Fruit fly (Drosophila melanogaster) whole organism, embryonic: ENCODE data around the gene CG10431.

Experiments
- BtbVII ChIP-seq: fragments of 200-800 bp; sonication (Bioruptor generic); optimal IDR thresholded peaks from 3 replicates; lab custom pipeline; 2017; ENCODE audit warnings: missing biosample characterization, mild to moderate bottlenecking, missing genetic modification characterization
- CG10267 ChIP-seq: fragments of 200-800 bp; sonication (Bioruptor generic); optimal IDR thresholded peaks from 2 replicates; lab custom pipeline; 2018; ENCODE audit warnings: missing biosample characterization, mild to moderate bottlenecking, missing genetic modification characterization, moderate library complexity
- CG10654 ChIP-seq: fragments of 200-800 bp; sonication (Bioruptor generic); optimal IDR thresholded peaks from 2 replicates; lab custom pipeline; 2016; ENCODE audit warnings: missing biosample characterization, missing genetic modification characterization
- CG1233 ChIP-seq: fragments of 200-800 bp; sonication (Bioruptor generic); optimal IDR thresholded peaks from 4 replicates; lab custom pipeline; 2018; ENCODE audit warnings: missing biosample characterization, mild to moderate bottlenecking, missing genetic modification characterization
- CG14014 ChIP-seq: fragments of 200-800 bp; sonication (Bioruptor generic); IDR thresholded peaks from 2 replicates; pipeline ENCODE4 v1.3.6; 2022; ENCODE audit warnings: missing biosample characterization, missing genetic modification characterization
- CG16779 ChIP-seq: fragments of 200-800 bp; sonication (Bioruptor generic); IDR thresholded peaks from 2 replicates; pipeline ENCODE4 v1.3.6; 2022; ENCODE audit warnings: missing biosample characterization, missing genetic modification characterization
- CG17829 ChIP-seq: fragments of 200-800 bp; optimal IDR thresholded peaks from 2 replicates; lab custom pipeline; 2019; ENCODE audit warnings: missing biosample characterization, mild to moderate bottlenecking, missing genetic modification characterization, moderate library complexity
- CG18476 ChIP-seq: fragments of 200-800 bp; sonication (Bioruptor generic); optimal IDR thresholded peaks from 2 replicates; lab custom pipeline; 2016; ENCODE audit warnings: missing biosample characterization, mild to moderate bottlenecking, missing genetic modification characterization
- CG18599 ChIP-seq: fragments of 200-800 bp; sonication (Bioruptor generic); optimal IDR thresholded peaks from 3 replicates; lab custom pipeline; 2017; ENCODE audit warnings: missing biosample characterization, missing genetic modification characterization, mild to moderate bottlenecking, moderate library complexity, missing genetic modification reagents
- CG2120 ChIP-seq: fragments of 200-800 bp; sonication (Bioruptor generic); optimal IDR thresholded peaks from 3 replicates; lab custom pipeline; 2016; ENCODE audit warnings: missing biosample characterization, missing genetic modification characterization
- CG2678 ChIP-seq: fragments of 200-800 bp; sonication (Bioruptor generic); optimal IDR thresholded peaks from 3 replicates; lab custom pipeline; 2019; ENCODE audit warnings: missing biosample characterization, mild to moderate bottlenecking, missing genetic modification characterization, moderate library complexity
- CG30403 ChIP-seq: fragments of 200-800 bp; sonication (Bioruptor generic); optimal IDR thresholded peaks from 3 replicates; lab custom pipeline; 2016; ENCODE audit warnings: missing biosample characterization, missing genetic modification characterization
- CG31441 ChIP-seq: fragments of 200-800 bp; sonication (Bioruptor generic); IDR thresholded peaks from 2 replicates; pipeline ENCODE4 v1.3.6; 2022; ENCODE audit warnings: missing biosample characterization, missing genetic modification characterization
- CG3407 ChIP-seq: fragments of 200-800 bp; sonication (Bioruptor generic); optimal IDR thresholded peaks from 2 replicates; lab custom pipeline; 2018; ENCODE audit warnings: missing biosample characterization, mild to moderate bottlenecking, missing genetic modification characterization
- CG34376 ChIP-seq: fragments of 200-800 bp; sonication (Bioruptor generic); optimal IDR thresholded peaks from 2 replicates; lab custom pipeline; 2018; ENCODE audit warnings: missing biosample characterization, mild to moderate bottlenecking, missing genetic modification characterization
- CG3847 ChIP-seq: fragments of 200-800 bp; sonication (Bioruptor generic); IDR thresholded peaks from 2 replicates; pipeline ENCODE4 v1.3.6; 2022; ENCODE audit warnings: missing biosample characterization, missing genetic modification characterization
- CG4424 ChIP-seq: fragments of 200-800 bp; sonication (Bioruptor generic); optimal IDR thresholded peaks from 3 replicates; lab custom pipeline; 2016; ENCODE audit warnings: missing biosample characterization, missing genetic modification characterization
- CG6689 ChIP-seq: fragments of 200-800 bp; sonication (Bioruptor generic); IDR thresholded peaks from 2 replicates; pipeline ENCODE4 v1.3.6; 2022; ENCODE audit warnings: missing biosample characterization, missing genetic modification characterization
- CG8478 ChIP-seq: fragments of >200 bp; optimal IDR thresholded peaks from 2 replicates; lab custom pipeline; 2018
- CG9817 ChIP-seq: fragments of 200-800 bp; sonication (Bioruptor generic); optimal IDR thresholded peaks from 2 replicates; lab custom pipeline; 2018; ENCODE audit warnings: missing biosample characterization, mild to moderate bottlenecking, missing genetic modification characterization, moderate library complexity
- CHES-1-like ChIP-seq: fragments of 200-800 bp; sonication (Bioruptor generic); optimal IDR thresholded peaks from 2 replicates; lab custom pipeline; 2016; ENCODE audit warnings: missing biosample characterization, missing genetic modification characterization
- D19B ChIP-seq: fragments of 200-800 bp; sonication (Bioruptor generic); optimal IDR thresholded peaks from 2 replicates; lab custom pipeline; 2017; ENCODE audit warnings: missing biosample characterization, mild to moderate bottlenecking, missing genetic modification characterization
- Deaf1 ChIP-seq: fragments of 200-800 bp; optimal IDR thresholded peaks from 3 replicates; lab custom pipeline; 2019; ENCODE audit warnings: missing biosample characterization, mild to moderate bottlenecking, missing genetic modification characterization, moderate library complexity
- Dek ChIP-seq: fragments of 200-800 bp; sonication (Bioruptor generic); optimal IDR thresholded peaks from 3 replicates; lab custom pipeline; 2019; ENCODE audit warnings: missing biosample characterization, mild to moderate bottlenecking, missing genetic modification characterization, moderate library complexity
- Doc3 ChIP-seq: fragments of 200-800 bp; sonication (Bioruptor generic); IDR thresholded peaks from 3 replicates; pipeline ENCODE4 v1.3.6; 2022; ENCODE audit warnings: missing biosample characterization, missing genetic modification characterization; ENCODE audit not compliant: partially characterized antibody
- HLHmδ ChIP-seq: fragments of 200-800 bp; sonication (Bioruptor generic); optimal IDR thresholded peaks from 2 replicates; lab custom pipeline; 2018; ENCODE audit warnings: missing biosample characterization, mild to moderate bottlenecking, missing genetic modification characterization, moderate library complexity
- Hmr ChIP-seq: fragments of 200-800 bp; sonication (Bioruptor generic); optimal IDR thresholded peaks from 3 replicates; lab custom pipeline; 2017; ENCODE audit warnings: mild to moderate bottlenecking, missing biosample characterization, missing genetic modification reagents, missing genetic modification characterization
- Hr3 ChIP-seq: fragments of 200-800 bp; sonication (Bioruptor generic); optimal IDR thresholded peaks from 3 replicates; lab custom pipeline; 2016; ENCODE audit warnings: missing biosample characterization, missing genetic modification characterization
- MESR4 ChIP-seq: fragments of 200-800 bp; sonication (Bioruptor generic); optimal IDR thresholded peaks from 2 replicates; lab custom pipeline; 2018; ENCODE audit warnings: missing biosample characterization, mild to moderate bottlenecking, missing genetic modification characterization, moderate library complexity
- NfI ChIP-seq: fragments of 200-800 bp; sonication (Bioruptor generic); optimal IDR thresholded peaks from 3 replicates; lab custom pipeline; 2018; ENCODE audit warnings: missing biosample characterization, mild to moderate bottlenecking, missing genetic modification characterization, moderate library complexity
- Tbp ChIP-seq: fragments of >200 bp; optimal IDR thresholded peaks from 2 replicates; lab custom pipeline; 2018; ENCODE audit warnings: missing biosample characterization, missing genetic modification characterization
- Trl ChIP-seq, 3 experiments: fragments of >200 bp in 2 of 3; fragments of 200-800 bp in 1 of 3; sonication (Bioruptor generic) in 1 of 3; optimal IDR thresholded peaks; 2 replicates in 1 of 3; 3 replicates in 2 of 3; lab custom pipeline; 2016 to 2017; ENCODE audit warnings: missing biosample characterization in 1 of 3, missing genetic modification characterization in 1 of 3
- amos ChIP-seq: fragments of 200-800 bp; sonication (Bioruptor generic); IDR thresholded peaks from 2 replicates; pipeline ENCODE4 v1.3.6; 2022; ENCODE audit warnings: missing biosample characterization, missing genetic modification characterization; ENCODE audit not compliant: partially characterized antibody
- az2 ChIP-seq: fragments of 200-800 bp; sonication (Bioruptor generic); optimal IDR thresholded peaks from 3 replicates; lab custom pipeline; 2016; ENCODE audit warnings: missing biosample characterization, missing genetic modification characterization
- cad ChIP-seq: fragments of >200 bp; optimal IDR thresholded peaks from 2 replicates; lab custom pipeline; 2017; ENCODE audit warnings: missing biosample characterization, missing genetic modification characterization
- chm ChIP-seq: fragments of 200-800 bp; sonication (Bioruptor generic); IDR thresholded peaks from 2 replicates; pipeline ENCODE4 v1.3.6; 2022; ENCODE audit warnings: missing biosample characterization, missing genetic modification characterization
- cwo ChIP-seq: fragments of 200-800 bp; sonication (Bioruptor generic); optimal IDR thresholded peaks from 3 replicates; lab custom pipeline; 2017; ENCODE audit warnings: missing biosample characterization, missing genetic modification characterization, mild to moderate bottlenecking, moderate library complexity, missing genetic modification reagents
- dysf ChIP-seq: fragments of 200-800 bp; sonication (Bioruptor generic); IDR thresholded peaks from 3 replicates; pipeline ENCODE4 v1.3.6; 2022; ENCODE audit warnings: missing biosample characterization, missing genetic modification characterization
- fd96Cb ChIP-seq: fragments of 200-800 bp; sonication (Bioruptor generic); optimal IDR thresholded peaks from 2 replicates; lab custom pipeline; 2018; ENCODE audit warnings: missing biosample characterization, mild to moderate bottlenecking, missing genetic modification characterization, moderate library complexity
- gem ChIP-seq: fragments of 200-800 bp; sonication (Bioruptor generic); optimal IDR thresholded peaks from 2 replicates; lab custom pipeline; 2019; ENCODE audit warnings: missing biosample characterization, mild to moderate bottlenecking, missing genetic modification characterization, moderate library complexity
- insv ChIP-seq, 2 experiments: fragments of 200-800 bp; sonication (Bioruptor generic); optimal IDR thresholded peaks; 3 replicates each; lab custom pipeline; 2016 to 2018; ENCODE audit warnings: missing biosample characterization in 2 of 2, missing genetic modification characterization in 2 of 2
- klu ChIP-seq: fragments of 200-800 bp; sonication (Bioruptor generic); IDR thresholded peaks from 2 replicates; pipeline ENCODE4 v1.3.6; 2022; ENCODE audit warnings: missing biosample characterization, missing genetic modification characterization
- lmd ChIP-seq: fragments of 200-800 bp; sonication (Bioruptor generic); IDR thresholded peaks from 2 replicates; pipeline ENCODE4 v1.3.6; 2022; ENCODE audit warnings: missing biosample characterization, missing genetic modification characterization
- nerfin-2 ChIP-seq: fragments of 200-800 bp; sonication (Bioruptor generic); IDR thresholded peaks from 2 replicates; pipeline ENCODE4 v1.3.6; 2022; ENCODE audit warnings: missing biosample characterization, missing genetic modification characterization; ENCODE audit not compliant: partially characterized antibody
- otp ChIP-seq: fragments of 200-800 bp; sonication (Bioruptor generic); IDR thresholded peaks from 3 replicates; pipeline ENCODE4, ENCODE4 v1.3.6; 2022; ENCODE audit warnings: missing biosample characterization, missing genetic modification characterization
- phol ChIP-seq: fragments of 200-800 bp; sonication (Bioruptor generic); optimal IDR thresholded peaks from 3 replicates; lab custom pipeline; 2018; ENCODE audit warnings: missing biosample characterization, mild to moderate bottlenecking, missing genetic modification characterization, moderate library complexity
- sc ChIP-seq, 3 experiments: fragments of >200 bp in 2 of 3; fragments of 200-800 bp in 1 of 3; sonication (Bioruptor generic) in 1 of 3; optimal IDR thresholded peaks; 2 replicates in 2 of 3; 3 replicates in 1 of 3; lab custom pipeline; 2017; ENCODE audit warnings: mild to moderate bottlenecking in 1 of 3, missing biosample characterization in 1 of 3, missing genetic modification characterization in 1 of 3, missing genetic modification reagents in 1 of 3
- sisA ChIP-seq: fragments of 200-800 bp; sonication (Bioruptor generic); IDR thresholded peaks from 2 replicates; pipeline ENCODE4 v1.3.6; 2022; ENCODE audit warnings: missing biosample characterization, missing genetic modification characterization

The CG10431 gene

dm6 chr2L:18953512-18954254 is 20.8 kb upstream of the CG10431 start (continued):
- TF ChIP-seq fd96Cb (tag; lab: Kevin White, UChicago), result peak; percentile 18
- TF ChIP-seq chm (GFP tag; lab: Robert Waterston, UW), result no peak
- TF ChIP-seq CG17829 (tag; lab: Kevin White, UChicago), result peak; percentile 29
- TF ChIP-seq sisA (GFP tag; lab: Robert Waterston, UW), result no peak
- peak; percentile 13 for TF ChIP-seq CG10267 (tag; lab: Kevin White, UChicago)
- peak; percentile 42 for TF ChIP-seq CG30403
- 0 out of 2 replicates have a peak, but pooled peaks have one; percentile 23 for TF ChIP-seq CG6689 (GFP tag; lab: Robert Waterston, UW)
- peak; percentile 36 for TF ChIP-seq Dek
- peak; percentile 55 for TF ChIP-seq Hmr (GFP tag; lab: Kevin White, UChicago)
- TF ChIP-seq CG16779 (GFP tag; lab: Robert Waterston, UW), result no peak
- no peak for TF ChIP-seq CG1233 (GFP tag; lab: Kevin White, UChicago)
- TF ChIP-seq CG3407 (GFP tag; lab: Kevin White, UChicago), result no peak
- peak; percentile 29 for TF ChIP-seq az2
- TF ChIP-seq cwo (GFP tag; lab: Kevin White, UChicago), result peak; percentile 17
- TF ChIP-seq CG8478, result no peak
- TF ChIP-seq D19B (GFP tag; lab: Kevin White, UChicago), result peak; percentile 22
- no peak for TF ChIP-seq Trl (optimal IDR thresholded peaks at IDR 0.05; lab: Kevin White, UChicago)
- TF ChIP-seq Trl (GFP tag; optimal IDR thresholded peaks at IDR 0.05; lab: Kevin White, UChicago), result no peak
- TF ChIP-seq CG3847, result 0 out of 2 replicates have a peak, but pooled peaks have one; percentile 14
- TF ChIP-seq Hr3 (GFP tag; lab: Kevin White, UChicago), result peak; percentile 21
- peak; percentile 71 for TF ChIP-seq gem (tag; lab: Kevin White, UChicago)
- no peak for TF ChIP-seq MESR4 (GFP tag; lab: Kevin White, UChicago)
- peak; percentile 9 for TF ChIP-seq CG34376 (GFP tag; lab: Kevin White, UChicago)
- TF ChIP-seq CG18476 (GFP tag; lab: Kevin White, UChicago), result no peak
- no peak for TF ChIP-seq HLHmδ (GFP tag; lab: Kevin White, UChicago)
- no peak for TF ChIP-seq nerfin-2 (GFP tag; lab: Robert Waterston, UW)
- TF ChIP-seq dysf, result peak; percentile 59; the same call in 1 of the 3 replicates
- peak; percentile 8 for TF ChIP-seq BtbVII (GFP tag; lab: Kevin White, UChicago)
- TF ChIP-seq CG18599 (GFP tag; lab: Kevin White, UChicago), result peak; percentile 43
- peak; percentile 39; the same call in 1 of the 2 replicates for TF ChIP-seq CG14014
- TF ChIP-seq CG9817 (tag; lab: Kevin White, UChicago), result peak; percentile 34
- TF ChIP-seq CG2678 (tag; lab: Kevin White, UChicago), result peak; percentile 73
- TF ChIP-seq CHES-1-like (GFP tag; lab: Kevin White, UChicago), result no peak
- TF ChIP-seq insv (GFP tag; optimal IDR thresholded peaks at IDR 0.05; lab: Kevin White, UChicago), result no peak
- TF ChIP-seq CG31441 (GFP tag; lab: Robert Waterston, UW), result no peak
- no peak for TF ChIP-seq CG10654 (GFP tag; lab: Kevin White, UChicago)
- peak; percentile 12 for TF ChIP-seq NfI
- TF ChIP-seq Doc3 (GFP tag; lab: Robert Waterston, UW), result no peak
- no peak for TF ChIP-seq CG4424
- no peak for TF ChIP-seq cad (GFP tag; lab: Kevin White, UChicago)
- TF ChIP-seq amos (GFP tag; lab: Robert Waterston, UW), result no peak
- peak; percentile 25 for TF ChIP-seq Deaf1 (tag; lab: Kevin White, UChicago)
- peak; percentile 18 for TF ChIP-seq phol (tag; lab: Kevin White, UChicago)
- no peak for TF ChIP-seq otp
- TF ChIP-seq sc (optimal IDR thresholded peaks at IDR 0.05; lab: Kevin White, UChicago), result no peak
- no peak for TF ChIP-seq sc (GFP tag; optimal IDR thresholded peaks at IDR 0.05; lab: Kevin White, UChicago)
- peak; percentile 11 for TF ChIP-seq CG2120 (GFP tag; lab: Kevin White, UChicago)
- no peak for TF ChIP-seq Tbp (GFP tag; lab: Kevin White, UChicago)
- TF ChIP-seq lmd (GFP tag; lab: Robert Waterston, UW), result no peak
- no peak for TF ChIP-seq klu
